Fruit fly (Drosophila melanogaster) S2 (cell line): ENCODE measurements around the gene HIP.

Experiments
- CG8478 ChIP-seq: fragments of >200 bp; optimal IDR thresholded peaks from 2 replicates; lab custom pipeline; 2018
- CTCF ChIP-seq, 2 experiments: fragments of >200 bp; optimal IDR thresholded peaks; 2 replicates each; lab custom pipeline; 2018

DNA sequence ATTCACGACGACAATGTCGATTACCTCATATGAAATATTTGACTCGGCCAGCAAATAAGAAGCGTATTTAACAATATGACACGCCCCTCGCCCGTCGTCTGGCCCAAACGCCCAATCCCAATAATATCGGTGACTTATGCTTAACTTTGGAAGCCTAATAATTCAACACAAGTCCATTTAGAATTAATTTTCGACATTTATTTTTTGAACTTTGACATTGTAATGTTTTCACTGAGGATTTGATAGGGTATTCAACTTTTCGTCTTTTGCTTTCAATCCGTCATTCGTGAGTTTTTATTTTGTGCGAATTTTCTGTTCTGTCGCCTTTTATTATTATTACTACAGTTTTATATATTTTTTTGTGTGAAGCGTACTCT lies 26.5 kb upstream of the HIP start:
- TF ChIP-seq CG8478 (lab: Kevin White, UChicago) (no peak), CTCF (optimal IDR thresholded peaks at IDR 0.05; lab: Kevin White, UChicago) (no peak)
